Fruit fly (Drosophila melanogaster) whole organism, embryonic: ENCODE results near the gene Tnpo-SR.
A peak's percentile ranks its signal among the peaks of the same experiment; 100 is the strongest.

ENCODE experiments used
- Adf1 ChIP-seq: fragments of 200-800 bp; sonication (Bioruptor generic); IDR thresholded peaks from 2 replicates; pipeline ENCODE4 v1.3.6; 2022; ENCODE audit warnings: missing biosample characterization, missing genetic modification characterization
- Bteb2 ChIP-seq: fragments of 200-800 bp; sonication (Bioruptor generic); optimal IDR thresholded peaks from 2 replicates; lab custom pipeline; 2016; ENCODE audit warnings: missing biosample characterization, missing genetic modification characterization
- CG12299 ChIP-seq: fragments of 200-800 bp; sonication (Bioruptor generic); optimal IDR thresholded peaks from 2 replicates; lab custom pipeline; 2018; ENCODE audit warnings: missing biosample characterization, mild to moderate bottlenecking, missing genetic modification characterization
- CG13296 ChIP-seq: fragments of 200-800 bp; sonication (Bioruptor generic); optimal IDR thresholded peaks from 3 replicates; lab custom pipeline; 2018; ENCODE audit warnings: missing biosample characterization, mild to moderate bottlenecking, missing genetic modification characterization
- CG1603 ChIP-seq: fragments of 200-800 bp; sonication (Bioruptor generic); optimal IDR thresholded peaks from 2 replicates; lab custom pipeline; 2019; ENCODE audit warnings: missing biosample characterization, mild to moderate bottlenecking, missing genetic modification characterization, moderate library complexity
- CG16863 ChIP-seq: fragments of 200-800 bp; sonication (Bioruptor generic); optimal IDR thresholded peaks from 3 replicates; lab custom pipeline; 2016; ENCODE audit warnings: missing biosample characterization, missing genetic modification characterization
- CG17359 ChIP-seq: fragments of 200-800 bp; sonication (Bioruptor generic); optimal IDR thresholded peaks from 3 replicates; lab custom pipeline; 2018; ENCODE audit warnings: missing biosample characterization, mild to moderate bottlenecking, missing genetic modification characterization, moderate library complexity
- CG17361 ChIP-seq: fragments of 200-800 bp; sonication (Bioruptor generic); IDR thresholded peaks from 3 replicates; pipeline ENCODE4 v1.3.6; 2022; ENCODE audit warnings: missing biosample characterization, missing genetic modification characterization
- CG17912 ChIP-seq: fragments of 200-800 bp; sonication (Bioruptor generic); optimal IDR thresholded peaks from 2 replicates; lab custom pipeline; 2018; ENCODE audit warnings: missing biosample characterization, mild to moderate bottlenecking, missing genetic modification characterization
- CG18619 ChIP-seq: fragments of 200-800 bp; sonication (Bioruptor generic); optimal IDR thresholded peaks from 3 replicates; lab custom pipeline; 2017; ENCODE audit warnings: missing biosample characterization, mild to moderate bottlenecking, missing genetic modification characterization
- CG2199 ChIP-seq: fragments of 200-800 bp; sonication (Bioruptor generic); IDR thresholded peaks from 3 replicates; pipeline ENCODE4 v1.3.6; 2022; ENCODE audit warnings: missing biosample characterization, missing genetic modification characterization
- CG31224 ChIP-seq: fragments of 200-800 bp; sonication (Bioruptor generic); IDR thresholded peaks from 2 replicates; pipeline ENCODE4 v1.3.6; 2022; ENCODE audit warnings: missing biosample characterization, missing genetic modification characterization
- CG3407 ChIP-seq: fragments of 200-800 bp; sonication (Bioruptor generic); optimal IDR thresholded peaks from 2 replicates; lab custom pipeline; 2018; ENCODE audit warnings: missing biosample characterization, mild to moderate bottlenecking, missing genetic modification characterization
- CG5953 ChIP-seq: fragments of 200-800 bp; sonication (Bioruptor generic); IDR thresholded peaks from 2 replicates; pipeline ENCODE4 v1.3.6; 2022; ENCODE audit warnings: missing biosample characterization, missing genetic modification characterization
- CG6254 ChIP-seq: fragments of 200-800 bp; sonication (Bioruptor generic); optimal IDR thresholded peaks from 3 replicates; lab custom pipeline; 2017; ENCODE audit warnings: mild to moderate bottlenecking, missing biosample characterization, missing genetic modification reagents, missing genetic modification characterization
- CG7271 ChIP-seq: fragments of 200-800 bp; sonication (Bioruptor generic); optimal IDR thresholded peaks from 2 replicates; lab custom pipeline; 2018; ENCODE audit warnings: missing biosample characterization, mild to moderate bottlenecking, missing genetic modification characterization, moderate library complexity
- CG8281 ChIP-seq: fragments of 200-800 bp; sonication (Bioruptor generic); optimal IDR thresholded peaks from 2 replicates; lab custom pipeline; 2018; ENCODE audit warnings: missing biosample characterization, mild to moderate bottlenecking, missing genetic modification characterization, moderate library complexity
- CG8944 ChIP-seq: fragments of 200-800 bp; sonication (Bioruptor generic); optimal IDR thresholded peaks from 3 replicates; lab custom pipeline; 2016; ENCODE audit warnings: missing biosample characterization, missing genetic modification characterization
- D ChIP-seq, 2 experiments: fragments of 200-800 bp in 1 of 2; fragments of >200 bp in 1 of 2; sonication (Bioruptor generic) in 1 of 2; optimal IDR thresholded peaks; 2 replicates in 1 of 2; 3 replicates in 1 of 2; lab custom pipeline; 2017; ENCODE audit warnings: mild to moderate bottlenecking in 1 of 2, missing biosample characterization in 1 of 2, missing genetic modification characterization in 1 of 2, missing genetic modification reagents in 1 of 2
- HHEX ChIP-seq: fragments of 200-800 bp; sonication (Bioruptor generic); optimal IDR thresholded peaks from 3 replicates; lab custom pipeline; 2017; ENCODE audit warnings: missing biosample characterization, mild to moderate bottlenecking, missing genetic modification characterization, missing genetic modification reagents
- Hand ChIP-seq: fragments of 200-800 bp; sonication (Bioruptor generic); optimal IDR thresholded peaks from 2 replicates; lab custom pipeline; 2017; ENCODE audit warnings: mild to moderate bottlenecking, missing biosample characterization, missing genetic modification reagents, missing genetic modification characterization
- HmgZ ChIP-seq: fragments of 200-800 bp; sonication (Bioruptor generic); optimal IDR thresholded peaks from 2 replicates; lab custom pipeline; 2018; ENCODE audit warnings: missing biosample characterization, mild to moderate bottlenecking, missing genetic modification characterization
- Hr3 ChIP-seq: fragments of 200-800 bp; sonication (Bioruptor generic); optimal IDR thresholded peaks from 3 replicates; lab custom pipeline; 2016; ENCODE audit warnings: missing biosample characterization, missing genetic modification characterization
- Meics ChIP-seq: fragments of 200-800 bp; sonication (Bioruptor generic); optimal IDR thresholded peaks from 2 replicates; lab custom pipeline; 2017; ENCODE audit warnings: missing biosample characterization, mild to moderate bottlenecking, missing genetic modification characterization
- Poxn ChIP-seq: fragments of 200-800 bp; sonication (Bioruptor generic); IDR thresholded peaks from 2 replicates; pipeline ENCODE4 v1.3.6; 2022; ENCODE audit warnings: missing biosample characterization, missing genetic modification characterization
- Scr ChIP-seq: fragments of 200-800 bp; sonication (Bioruptor generic); IDR thresholded peaks from 2 replicates; pipeline ENCODE4 v1.3.6; 2022; ENCODE audit warnings: missing biosample characterization, missing genetic modification characterization; ENCODE audit not compliant: partially characterized antibody
- Sox102F ChIP-seq: fragments of 200-800 bp; sonication (Bioruptor generic); optimal IDR thresholded peaks from 2 replicates; lab custom pipeline; 2018; ENCODE audit warnings: missing biosample characterization, mild to moderate bottlenecking, missing genetic modification characterization, moderate library complexity
- TFAM ChIP-seq: fragments of 200-800 bp; sonication (Bioruptor generic); optimal IDR thresholded peaks from 2 replicates; lab custom pipeline; 2017; ENCODE audit warnings: missing biosample characterization, missing genetic modification characterization, inconsistent platforms
- bcd ChIP-seq: fragments of 200-800 bp; sonication (Bioruptor generic); optimal IDR thresholded peaks from 2 replicates; lab custom pipeline; 2017; ENCODE audit warnings: missing biosample characterization, mild to moderate bottlenecking, missing genetic modification characterization
- crc ChIP-seq: fragments of 200-800 bp; sonication (Bioruptor generic); optimal IDR thresholded peaks from 2 replicates; lab custom pipeline; 2016; ENCODE audit warnings: missing biosample characterization, missing genetic modification characterization
- croc ChIP-seq: fragments of 200-800 bp; sonication (Bioruptor generic); conservative IDR thresholded peaks from 3 replicates; pipeline ENCODE4 v1.3.6; 2022; ENCODE audit warnings: missing biosample characterization, missing genetic modification characterization
- dimm ChIP-seq: fragments of 200-800 bp; sonication (Bioruptor generic); IDR thresholded peaks from 2 replicates; pipeline ENCODE4 v1.3.6; 2022; ENCODE audit warnings: missing biosample characterization, missing genetic modification characterization
- dm ChIP-seq: fragments of 200-800 bp; sonication (Bioruptor generic); optimal IDR thresholded peaks from 3 replicates; lab custom pipeline; 2016; ENCODE audit warnings: missing biosample characterization, missing genetic modification characterization
- dpn ChIP-seq, 2 experiments: fragments of 200-800 bp; sonication (Bioruptor generic); optimal IDR thresholded peaks; 3 replicates each; lab custom pipeline; 2016; ENCODE audit warnings: missing biosample characterization in 2 of 2, missing genetic modification characterization in 2 of 2
- gce ChIP-seq: fragments of 200-800 bp; sonication (Bioruptor generic); IDR thresholded peaks from 3 replicates; pipeline ENCODE4 v1.3.6; 2022; ENCODE audit warnings: missing biosample characterization, missing genetic modification characterization
- lilli ChIP-seq: fragments of 200-800 bp; sonication (Bioruptor generic); optimal IDR thresholded peaks from 3 replicates; lab custom pipeline; 2016; ENCODE audit warnings: missing biosample characterization, missing genetic modification characterization
- maf-S ChIP-seq: fragments of 200-800 bp; sonication (Bioruptor generic); optimal IDR thresholded peaks from 2 replicates; lab custom pipeline; 2016; ENCODE audit warnings: missing biosample characterization, missing genetic modification characterization
- mirr ChIP-seq: fragments of 200-800 bp; sonication (Bioruptor generic); optimal IDR thresholded peaks from 3 replicates; lab custom pipeline; 2018; ENCODE audit warnings: missing biosample characterization, mild to moderate bottlenecking, missing genetic modification characterization
- nerfin-1 ChIP-seq: fragments of 200-800 bp; sonication (Bioruptor generic); optimal IDR thresholded peaks from 3 replicates; lab custom pipeline; 2019; ENCODE audit warnings: missing biosample characterization, mild to moderate bottlenecking, missing genetic modification characterization, moderate library complexity
- onecut ChIP-seq: fragments of 200-800 bp; sonication (Bioruptor generic); IDR thresholded peaks from 2 replicates; pipeline ENCODE4 v1.3.6; 2022; ENCODE audit warnings: missing biosample characterization, missing genetic modification characterization
- pb ChIP-seq: fragments of 200-800 bp; sonication (Bioruptor generic); optimal IDR thresholded peaks from 3 replicates; lab custom pipeline; 2016; ENCODE audit warnings: missing biosample characterization, missing genetic modification characterization
- peb ChIP-seq: fragments of 200-800 bp; sonication (Bioruptor generic); IDR thresholded peaks from 2 replicates; pipeline ENCODE4 v1.3.6; 2022; ENCODE audit warnings: missing biosample characterization, missing genetic modification characterization
- sc ChIP-seq, 3 experiments: fragments of >200 bp in 2 of 3; fragments of 200-800 bp in 1 of 3; sonication (Bioruptor generic) in 1 of 3; optimal IDR thresholded peaks; 2 replicates in 2 of 3; 3 replicates in 1 of 3; lab custom pipeline; 2017; ENCODE audit warnings: mild to moderate bottlenecking in 1 of 3, missing biosample characterization in 1 of 3, missing genetic modification characterization in 1 of 3, missing genetic modification reagents in 1 of 3
- sd ChIP-seq: fragments of 200-800 bp; sonication (Bioruptor generic); optimal IDR thresholded peaks from 3 replicates; lab custom pipeline; 2018; ENCODE audit warnings: missing biosample characterization, mild to moderate bottlenecking, missing genetic modification characterization, moderate library complexity
- sens ChIP-seq: fragments of 200-800 bp; sonication (Bioruptor generic); peaks from one replicate; lab custom pipeline; 2016; ENCODE audit warnings: missing biosample characterization, missing genetic modification characterization
- seq ChIP-seq: fragments of 200-800 bp; sonication (Bioruptor generic); IDR thresholded peaks from 2 replicates; pipeline ENCODE4 v1.3.6; 2022; ENCODE audit warnings: missing biosample characterization, missing genetic modification characterization
- shn ChIP-seq: fragments of 200-800 bp; sonication (Bioruptor generic); optimal IDR thresholded peaks from 3 replicates; lab custom pipeline; 2016; ENCODE audit warnings: missing biosample characterization, missing genetic modification characterization
- slbo ChIP-seq: fragments of 200-800 bp; sonication (Bioruptor generic); IDR thresholded peaks from 2 replicates; pipeline ENCODE4 v1.3.6; 2022; ENCODE audit warnings: missing biosample characterization, missing genetic modification characterization
- sob ChIP-seq: fragments of 200-800 bp; sonication (Bioruptor generic); IDR thresholded peaks from 2 replicates; pipeline ENCODE4 v1.3.6; 2022; ENCODE audit warnings: missing biosample characterization, missing genetic modification characterization
- wdn ChIP-seq: fragments of 200-800 bp; sonication (Bioruptor generic); IDR thresholded peaks from 2 replicates; pipeline ENCODE4 v1.3.6; 2022; ENCODE audit warnings: missing biosample characterization, missing genetic modification characterization

The Tnpo-SR gene

dm6 chr2L:2734215-2734614, 25.5 kb upstream of the Tnpo-SR start (continued):
- TF ChIP-seq bcd (GFP tag; lab: Kevin White, UChicago) (peak; percentile 68), gce (GFP tag; lab: Robert Waterston, UW) (no peak), dpn (GFP tag; optimal IDR thresholded peaks at IDR 0.05; lab: Kevin White, UChicago) (peak; percentile 43 to 57), maf-S (peak; percentile 21), D (optimal IDR thresholded peaks at IDR 0.05; lab: Kevin White, UChicago) (no peak), D (GFP tag; optimal IDR thresholded peaks at IDR 0.05; lab: Kevin White, UChicago) (no peak), Meics (peak; percentile 67), peb (GFP tag; lab: Robert Waterston, UW) (no peak), sd (no peak), CG2199 (no peak), Scr (GFP tag; lab: Robert Waterston, UW) (no peak), nerfin-1 (tag; lab: Kevin White, UChicago) (no peak), Adf1 (no peak; the same call in 1 of the 2 replicates), Poxn (GFP tag; lab: Robert Waterston, UW) (0 out of 2 replicates have a peak, but pooled peaks have one; percentile 11), lilli (peak; percentile 72), seq (GFP tag; lab: Robert Waterston, UW) (no peak), Hand (GFP tag; lab: Kevin White, UChicago) (peak; percentile 46), sob (GFP tag; lab: Robert Waterston, UW) (no peak), CG6254 (GFP tag; lab: Kevin White, UChicago) (no peak), CG18619 (GFP tag; lab: Kevin White, UChicago) (peak; percentile 31), sens (GFP tag; lab: Kevin White, UChicago) (peak; percentile 88), CG12299 (tag; lab: Kevin White, UChicago) (no peak), CG17912 (GFP tag; lab: Kevin White, UChicago) (no peak), CG17359 (tag; lab: Kevin White, UChicago) (peak; percentile 17), dimm (no peak), HmgZ (tag; lab: Kevin White, UChicago) (peak; percentile 17), onecut (GFP tag; lab: Robert Waterston, UW) (no peak), CG17361 (peak; percentile 53; the same call in 1 of the 3 replicates), croc (GFP tag; lab: Robert Waterston, UW) (0 out of 3 replicates have a peak, but pooled peaks have one; percentile 21), CG3407 (no peak), dm (no peak), Sox102F (peak; percentile 43), CG7271 (tag; lab: Kevin White, UChicago) (no peak), wdn (peak; percentile 34; the same call in 1 of the 2 replicates), CG16863 (GFP tag; lab: Kevin White, UChicago) (no peak), Bteb2 (GFP tag; lab: Kevin White, UChicago) (peak; percentile 42), CG8944 (no peak), pb (GFP tag; lab: Kevin White, UChicago) (no peak), sc (optimal IDR thresholded peaks at IDR 0.05; lab: Kevin White, UChicago) (no peak), sc (GFP tag; optimal IDR thresholded peaks at IDR 0.05; lab: Kevin White, UChicago) (no peak), CG13296 (GFP tag; lab: Kevin White, UChicago) (peak; percentile 66), CG1603 (tag; lab: Kevin White, UChicago) (peak; percentile 18), mirr (GFP tag; lab: Kevin White, UChicago) (no peak), slbo (GFP tag; lab: Robert Waterston, UW) (peak; percentile 70), Hr3 (GFP tag; lab: Kevin White, UChicago) (peak; percentile 3), CG8281 (tag; lab: Kevin White, UChicago) (no peak), CG31224 (GFP tag; lab: Robert Waterston, UW) (peak; percentile 21; the same call in 1 of the 2 replicates), HHEX (peak; percentile 48), TFAM (GFP tag; lab: Kevin White, UChicago) (no peak), CG5953 (GFP tag; lab: Robert Waterston, UW) (no peak), shn (GFP tag; lab: Kevin White, UChicago) (peak; percentile 1), crc (GFP tag; lab: Kevin White, UChicago) (peak; percentile 26)
